Fruit fly (Drosophila melanogaster) whole organism, embryonic: Measurements from ENCODE around the gene mRpS2.

ENCODE experiments used
- ATbp ChIP-seq: fragments of 200-800 bp; sonication (Bioruptor generic); optimal IDR thresholded peaks from 2 replicates; lab custom pipeline; 2017; ENCODE audit warnings: missing biosample characterization, mild to moderate bottlenecking, missing genetic modification characterization, missing genetic modification reagents
- Bgb ChIP-seq: fragments of 200-800 bp; sonication (Bioruptor generic); IDR thresholded peaks from 2 replicates; pipeline ENCODE4 v1.3.6; 2022; ENCODE audit warnings: missing biosample characterization, missing genetic modification characterization; ENCODE audit not compliant: partially characterized antibody
- CG10209 ChIP-seq: fragments of 200-800 bp; sonication (Bioruptor generic); optimal IDR thresholded peaks from 3 replicates; lab custom pipeline; 2017; ENCODE audit warnings: missing biosample characterization, mild to moderate bottlenecking, missing genetic modification characterization, missing genetic modification reagents
- CG10366 ChIP-seq: fragments of 200-800 bp; sonication (Bioruptor generic); IDR thresholded peaks from 2 replicates; pipeline ENCODE4 v1.3.6; 2022; ENCODE audit warnings: missing biosample characterization, missing genetic modification characterization
- CG11085 ChIP-seq: fragments of 200-800 bp; sonication (Bioruptor generic); IDR thresholded peaks from 2 replicates; pipeline ENCODE4 v1.3.6; 2022; ENCODE audit warnings: missing biosample characterization, missing genetic modification characterization
- CG13296 ChIP-seq: fragments of 200-800 bp; sonication (Bioruptor generic); optimal IDR thresholded peaks from 3 replicates; lab custom pipeline; 2018; ENCODE audit warnings: missing biosample characterization, mild to moderate bottlenecking, missing genetic modification characterization
- CG13424 ChIP-seq: fragments of 200-800 bp; sonication (Bioruptor generic); optimal IDR thresholded peaks from 2 replicates; lab custom pipeline; 2019; ENCODE audit warnings: missing biosample characterization, mild to moderate bottlenecking, missing genetic modification characterization, moderate library complexity
- CG14050 ChIP-seq: fragments of 200-800 bp; sonication (Bioruptor generic); IDR thresholded peaks from 3 replicates; pipeline ENCODE4 v1.3.6; 2022; ENCODE audit warnings: missing biosample characterization, missing genetic modification characterization
- CG14667 ChIP-seq: fragments of 200-800 bp; sonication (Bioruptor generic); IDR thresholded peaks from 2 replicates; pipeline ENCODE4 v1.3.6; 2022; ENCODE audit warnings: missing biosample characterization, missing genetic modification characterization
- CG1603 ChIP-seq: fragments of 200-800 bp; sonication (Bioruptor generic); optimal IDR thresholded peaks from 2 replicates; lab custom pipeline; 2019; ENCODE audit warnings: missing biosample characterization, mild to moderate bottlenecking, missing genetic modification characterization, moderate library complexity
- CG17612 ChIP-seq: fragments of 200-800 bp; sonication (Bioruptor generic); IDR thresholded peaks from 2 replicates; pipeline ENCODE4 v1.3.6; 2022; ENCODE audit warnings: missing biosample characterization, missing genetic modification characterization
- CG17829 ChIP-seq: fragments of 200-800 bp; optimal IDR thresholded peaks from 2 replicates; lab custom pipeline; 2019; ENCODE audit warnings: missing biosample characterization, mild to moderate bottlenecking, missing genetic modification characterization, moderate library complexity
- CG18599 ChIP-seq: fragments of 200-800 bp; sonication (Bioruptor generic); optimal IDR thresholded peaks from 3 replicates; lab custom pipeline; 2017; ENCODE audit warnings: missing biosample characterization, missing genetic modification characterization, mild to moderate bottlenecking, moderate library complexity, missing genetic modification reagents
- CG2712 ChIP-seq: fragments of 200-800 bp; optimal IDR thresholded peaks from 3 replicates; lab custom pipeline; 2019; ENCODE audit warnings: missing biosample characterization, mild to moderate bottlenecking, missing genetic modification characterization, moderate library complexity
- CG3407 ChIP-seq: fragments of 200-800 bp; sonication (Bioruptor generic); optimal IDR thresholded peaks from 2 replicates; lab custom pipeline; 2018; ENCODE audit warnings: missing biosample characterization, mild to moderate bottlenecking, missing genetic modification characterization
- CG34224 ChIP-seq: fragments of 200-800 bp; sonication (Bioruptor generic); IDR thresholded peaks from 3 replicates; pipeline ENCODE4 v1.3.6; 2022; ENCODE audit warnings: missing biosample characterization, missing genetic modification characterization; ENCODE audit not compliant: partially characterized antibody
- CG3726 ChIP-seq: fragments of 200-800 bp; sonication (Bioruptor generic); IDR thresholded peaks from 3 replicates; pipeline ENCODE4, ENCODE4 v1.3.6; 2022; ENCODE audit warnings: missing biosample characterization, missing genetic modification characterization
- CG4328 ChIP-seq: fragments of 200-800 bp; sonication (Bioruptor generic); optimal IDR thresholded peaks from 3 replicates; lab custom pipeline; 2017; ENCODE audit warnings: missing biosample characterization, missing genetic modification reagents, missing genetic modification characterization
- CG4820 ChIP-seq: fragments of 200-800 bp; sonication (Bioruptor generic); optimal IDR thresholded peaks from 3 replicates; lab custom pipeline; 2016; ENCODE audit warnings: missing biosample characterization, missing genetic modification characterization
- CG6272 ChIP-seq: fragments of 200-800 bp; sonication (Bioruptor generic); IDR thresholded peaks from 2 replicates; pipeline ENCODE4 v1.3.6; 2022; ENCODE audit warnings: missing biosample characterization, missing genetic modification characterization
- CG7556 ChIP-seq: fragments of 200-800 bp; sonication (Bioruptor generic); optimal IDR thresholded peaks from 2 replicates; lab custom pipeline; 2017; ENCODE audit warnings: missing biosample characterization, mild to moderate bottlenecking, missing genetic modification characterization
- CG9817 ChIP-seq: fragments of 200-800 bp; sonication (Bioruptor generic); optimal IDR thresholded peaks from 2 replicates; lab custom pipeline; 2018; ENCODE audit warnings: missing biosample characterization, mild to moderate bottlenecking, missing genetic modification characterization, moderate library complexity
- D19A ChIP-seq: fragments of 200-800 bp; optimal IDR thresholded peaks from 3 replicates; lab custom pipeline; 2019; ENCODE audit warnings: missing biosample characterization, mild to moderate bottlenecking, missing genetic modification characterization, moderate library complexity
- E2f2 ChIP-seq: fragments of 200-800 bp; sonication (Bioruptor generic); IDR thresholded peaks from 2 replicates; pipeline ENCODE4 v1.3.6; 2022; ENCODE audit warnings: missing biosample characterization, missing genetic modification characterization
- Fer3 ChIP-seq: fragments of 200-800 bp; sonication (Bioruptor generic); optimal IDR thresholded peaks from 2 replicates; lab custom pipeline; 2018; ENCODE audit warnings: missing biosample characterization, mild to moderate bottlenecking, missing genetic modification characterization, moderate library complexity
- H2.0 ChIP-seq: fragments of 200-800 bp; sonication (Bioruptor generic); IDR thresholded peaks from 2 replicates; pipeline ENCODE4 v1.3.6; 2022; ENCODE audit warnings: missing biosample characterization, missing genetic modification characterization
- HmgZ ChIP-seq: fragments of 200-800 bp; sonication (Bioruptor generic); optimal IDR thresholded peaks from 2 replicates; lab custom pipeline; 2018; ENCODE audit warnings: missing biosample characterization, mild to moderate bottlenecking, missing genetic modification characterization
- Med ChIP-seq: fragments of 200-800 bp; sonication (Bioruptor generic); peaks from one replicate; lab custom pipeline; 2016; ENCODE audit warnings: missing biosample characterization, missing genetic modification characterization, mild to moderate bottlenecking, inconsistent platforms, moderate library complexity
- Opbp ChIP-seq: fragments of 200-800 bp; sonication (Bioruptor generic); IDR thresholded peaks from 3 replicates; pipeline ENCODE4 v1.3.6; 2022; ENCODE audit warnings: missing biosample characterization, missing genetic modification characterization; ENCODE audit not compliant: partially characterized antibody
- Ravus ChIP-seq: fragments of 200-800 bp; sonication (Bioruptor generic); IDR thresholded peaks from 2 replicates; pipeline ENCODE4 v1.3.6; 2022; ENCODE audit warnings: missing biosample characterization, missing genetic modification characterization
- Sox100B ChIP-seq: fragments of 200-800 bp; sonication (Bioruptor generic); optimal IDR thresholded peaks from 3 replicates; lab custom pipeline; 2018; ENCODE audit warnings: missing biosample characterization, mild to moderate bottlenecking, missing genetic modification characterization
- Spps ChIP-seq: fragments of 200-800 bp; sonication (Bioruptor generic); optimal IDR thresholded peaks from 2 replicates; lab custom pipeline; 2018; ENCODE audit warnings: missing biosample characterization, mild to moderate bottlenecking, missing genetic modification characterization
- Trl ChIP-seq, 3 experiments: fragments of >200 bp in 2 of 3; fragments of 200-800 bp in 1 of 3; sonication (Bioruptor generic) in 1 of 3; optimal IDR thresholded peaks; 2 replicates in 1 of 3; 3 replicates in 2 of 3; lab custom pipeline; 2016 to 2017; ENCODE audit warnings: missing biosample characterization in 1 of 3, missing genetic modification characterization in 1 of 3
- bab2 ChIP-seq: fragments of 200-800 bp; sonication (Bioruptor generic); optimal IDR thresholded peaks from 2 replicates; lab custom pipeline; 2016; ENCODE audit warnings: missing biosample characterization, missing genetic modification characterization
- chif ChIP-seq, 2 experiments: fragments of 200-800 bp; sonication (Bioruptor generic); optimal IDR thresholded peaks; 3 replicates each; lab custom pipeline; 2016; ENCODE audit warnings: missing biosample characterization in 2 of 2, missing genetic modification characterization in 2 of 2
- corto ChIP-seq: fragments of 200-800 bp; sonication (Bioruptor generic); optimal IDR thresholded peaks from 2 replicates; lab custom pipeline; 2016; ENCODE audit warnings: missing biosample characterization, mild to moderate bottlenecking, missing genetic modification characterization, moderate library complexity
- dmrt11E ChIP-seq: fragments of 200-800 bp; sonication (Bioruptor generic); optimal IDR thresholded peaks from 3 replicates; lab custom pipeline; 2018; ENCODE audit warnings: missing biosample characterization, mild to moderate bottlenecking, missing genetic modification characterization, moderate library complexity
- fd102C ChIP-seq: fragments of 200-800 bp; sonication (Bioruptor generic); optimal IDR thresholded peaks from 2 replicates; lab custom pipeline; 2018; ENCODE audit warnings: missing biosample characterization, mild to moderate bottlenecking, missing genetic modification characterization, moderate library complexity
- hth ChIP-seq: fragments of >200 bp; optimal IDR thresholded peaks from 2 replicates; lab custom pipeline; 2017; ENCODE audit warnings: inconsistent platforms
- onecut ChIP-seq: fragments of 200-800 bp; sonication (Bioruptor generic); IDR thresholded peaks from 2 replicates; pipeline ENCODE4 v1.3.6; 2022; ENCODE audit warnings: missing biosample characterization, missing genetic modification characterization
- otp ChIP-seq: fragments of 200-800 bp; sonication (Bioruptor generic); IDR thresholded peaks from 3 replicates; pipeline ENCODE4, ENCODE4 v1.3.6; 2022; ENCODE audit warnings: missing biosample characterization, missing genetic modification characterization
- pfk ChIP-seq: fragments of 200-800 bp; sonication (Bioruptor generic); optimal IDR thresholded peaks from 2 replicates; lab custom pipeline; 2018; ENCODE audit warnings: missing biosample characterization, mild to moderate bottlenecking, missing genetic modification characterization, moderate library complexity
- ro ChIP-seq: fragments of 200-800 bp; sonication (Bioruptor generic); IDR thresholded peaks from 2 replicates; pipeline ENCODE4 v1.3.6; 2022; ENCODE audit warnings: missing biosample characterization, missing genetic modification characterization
- sim ChIP-seq: fragments of 200-800 bp; sonication (Bioruptor generic); IDR thresholded peaks from 2 replicates; pipeline ENCODE4 v1.3.6; 2022; ENCODE audit warnings: missing biosample characterization, missing genetic modification characterization
- sug ChIP-seq: fragments of 200-800 bp; optimal IDR thresholded peaks from 2 replicates; lab custom pipeline; 2019; ENCODE audit warnings: missing biosample characterization, mild to moderate bottlenecking, missing genetic modification characterization, moderate library complexity
- tna ChIP-seq: fragments of 200-800 bp; sonication (Bioruptor generic); IDR thresholded peaks from 2 replicates; pipeline ENCODE4 v1.3.6; 2022; ENCODE audit warnings: missing biosample characterization, missing genetic modification characterization; ENCODE audit not compliant: partially characterized antibody
- vfl ChIP-seq: fragments of 200-800 bp; sonication (Bioruptor generic); optimal IDR thresholded peaks from 2 replicates; lab custom pipeline; 2016; ENCODE audit warnings: missing biosample characterization, missing genetic modification characterization
- zen2 ChIP-seq: fragments of 200-800 bp; sonication (Bioruptor generic); IDR thresholded peaks from 3 replicates; pipeline ENCODE4 v1.3.6; 2022; ENCODE audit warnings: missing biosample characterization, missing genetic modification characterization; ENCODE audit not compliant: partially characterized antibody

The mRpS2 gene

DNA sequence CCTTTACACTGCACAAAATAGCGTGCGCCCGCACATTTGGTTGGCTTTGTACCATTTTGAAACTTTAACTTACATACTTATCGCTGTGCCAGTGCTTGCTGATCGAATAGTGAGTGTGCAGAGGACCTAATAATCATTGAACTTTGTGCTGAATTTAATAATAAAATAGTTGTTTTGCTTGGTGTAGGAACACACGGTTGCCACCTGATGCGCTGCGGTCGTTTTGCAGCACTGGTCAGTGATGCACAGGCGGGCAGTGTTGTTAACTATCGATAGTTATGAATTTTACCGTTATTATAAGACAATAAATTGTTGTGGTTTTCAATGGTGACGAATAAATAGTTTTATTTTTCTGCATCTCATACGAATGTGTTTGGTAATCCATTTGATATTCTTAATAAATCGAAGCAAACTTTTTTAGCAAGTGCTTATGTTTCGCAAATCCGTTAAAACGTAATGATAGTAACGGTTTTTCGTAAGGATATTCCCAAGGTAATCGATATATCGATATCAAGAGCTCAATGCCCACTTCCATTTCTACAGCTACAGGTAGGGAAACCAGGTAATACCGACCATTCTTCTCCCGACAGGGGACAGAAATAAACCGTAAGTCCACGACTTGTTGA, 12.3 kb downstream of the mRpS2 start, which contains the start of the genes tank and CG12194 (continued):
- TF ChIP-seq bab2 (peak; percentile 99), hth (lab: Kevin White, UChicago) (no peak), CG13424 (tag; lab: Kevin White, UChicago) (peak; percentile 97), CG34224 (peak; percentile 70), Trl (optimal IDR thresholded peaks at IDR 0.05; lab: Kevin White, UChicago) (no peak), Trl (GFP tag; optimal IDR thresholded peaks at IDR 0.05; lab: Kevin White, UChicago) (peak; percentile 99), vfl (GFP tag; lab: Kevin White, UChicago) (peak; percentile 99), Fer3 (tag; lab: Kevin White, UChicago) (peak; percentile 98), Opbp (GFP tag; lab: Robert Waterston, UW) (peak; percentile 61; the same call in 1 of the 3 replicates), otp (GFP tag; lab: Robert Waterston, UW) (peak; percentile 99), CG14050 (peak; percentile 99), ro (peak; percentile 98), CG9817 (tag; lab: Kevin White, UChicago) (peak; percentile 97), CG17829 (tag; lab: Kevin White, UChicago) (peak; percentile 98), sug (tag; lab: Kevin White, UChicago) (peak; percentile 87), CG14667 (peak; percentile 99), Bgb (peak; percentile 69), CG3407 (peak; percentile 98), CG17612 (GFP tag; lab: Robert Waterston, UW) (peak; percentile 99), CG3726 (peak; percentile 99), onecut (peak; percentile 96), chif (GFP tag; optimal IDR thresholded peaks at IDR 0.05; lab: Kevin White, UChicago) (peak; percentile 99), ATbp (peak; percentile 99), zen2 (peak; percentile 62; the same call in 2 of the 3 replicates), CG10366 (GFP tag; lab: Robert Waterston, UW) (peak; percentile 99), sim (GFP tag; lab: Robert Waterston, UW) (peak; percentile 99), CG4328 (GFP tag; lab: Kevin White, UChicago) (peak; percentile 85), HmgZ (tag; lab: Kevin White, UChicago) (peak; percentile 99), D19A (tag; lab: Kevin White, UChicago) (peak; percentile 95), Ravus (GFP tag; lab: Robert Waterston, UW) (peak; percentile 98), CG18599 (GFP tag; lab: Kevin White, UChicago) (peak; percentile 98), fd102C (peak; percentile 92), corto (GFP tag; lab: Kevin White, UChicago) (peak; percentile 96), Med (GFP tag; lab: Kevin White, UChicago) (peak; percentile 100), CG1603 (peak; percentile 99), pfk (GFP tag; lab: Kevin White, UChicago) (peak; percentile 7), CG13296 (GFP tag; lab: Kevin White, UChicago) (peak; percentile 92), CG7556 (GFP tag; lab: Kevin White, UChicago) (peak; percentile 97), Spps (peak; percentile 98), H2.0 (GFP tag; lab: Robert Waterston, UW) (peak; percentile 99), E2f2 (peak; percentile 91), CG4820 (GFP tag; lab: Kevin White, UChicago) (peak; percentile 98), CG11085 (peak; percentile 98), Sox100B (peak; percentile 92), dmrt11E (peak; percentile 98), CG2712 (tag; lab: Kevin White, UChicago) (peak; percentile 99), CG6272 (GFP tag; lab: Robert Waterston, UW) (peak; percentile 99), tna (GFP tag; lab: Robert Waterston, UW) (peak; percentile 48; the same call in 1 of the 2 replicates), CG10209 (peak; percentile 99)
